Fruit fly (Drosophila melanogaster): ENCODE measurements around the gene CG12502.

CG12502 gene

DNA sequence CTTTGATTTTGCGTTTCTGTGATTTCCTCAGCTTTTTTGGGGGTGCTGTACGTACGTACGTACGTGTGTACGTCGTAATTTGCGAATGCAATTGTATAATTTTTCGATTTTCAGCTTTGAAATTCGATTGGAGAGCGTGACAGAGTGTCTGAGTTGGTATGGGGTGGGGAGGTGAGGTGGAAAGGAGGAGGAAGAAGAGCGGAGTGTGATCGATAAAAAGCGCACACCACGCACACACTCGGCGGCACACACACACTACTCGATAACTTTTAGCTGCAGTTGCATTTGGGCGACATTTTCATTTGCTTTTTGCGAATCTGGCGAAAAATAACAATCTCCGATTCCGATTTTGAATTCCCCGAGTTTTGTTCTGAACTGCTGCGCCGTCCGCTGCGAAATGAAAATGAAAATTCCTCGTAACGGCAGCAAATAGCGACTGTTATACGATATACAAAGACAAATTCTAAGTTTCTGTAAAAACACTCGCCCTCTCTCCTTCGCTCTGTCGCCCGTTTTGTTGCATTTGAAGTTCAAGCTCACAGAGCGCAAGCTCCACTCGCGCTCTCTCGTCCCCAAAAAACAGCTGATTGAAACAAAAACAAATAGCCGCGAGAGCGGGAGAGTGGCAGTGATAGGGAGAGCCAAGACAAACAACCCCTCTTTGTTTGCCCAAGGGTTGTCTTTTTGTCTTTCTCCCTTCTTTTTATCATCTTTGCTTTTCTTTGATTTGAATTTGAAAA lies 16.5 kb downstream of the CG12502 start, which contains the start of gene CG13907 (continued):
- no peak for TF ChIP-seq mld (GFP tag; IDR thresholded peaks at IDR 0.05; ENCODE audit: partially characterized antibody)
- TF ChIP-seq CG17802 (tag; optimal IDR thresholded peaks at IDR 0.05): no peak
- no peak for TF ChIP-seq Bgb (GFP tag; IDR thresholded peaks at IDR 0.05; ENCODE audit: partially characterized antibody)
- no peak for TF ChIP-seq mirr (GFP tag; optimal IDR thresholded peaks at IDR 0.05)
- TF ChIP-seq onecut (GFP tag; IDR thresholded peaks at IDR 0.05): peak; percentile 63
- no peak for TF ChIP-seq CG10366 (GFP tag; IDR thresholded peaks at IDR 0.05)
- TF ChIP-seq cwo (GFP tag; optimal IDR thresholded peaks at IDR 0.05): no peak
- TF ChIP-seq jumu (GFP tag; optimal IDR thresholded peaks at IDR 0.05): no peak
- no peak for TF ChIP-seq unpg (GFP tag; optimal IDR thresholded peaks at IDR 0.05)
- TF ChIP-seq en (GFP tag; optimal IDR thresholded peaks at IDR 0.05): no peak
- no peak for TF ChIP-seq CG7987 (GFP tag; optimal IDR thresholded peaks at IDR 0.05)
- TF ChIP-seq ranshi (GFP tag; IDR thresholded peaks at IDR 0.05): no peak
- no peak for TF ChIP-seq bcd (GFP tag; optimal IDR thresholded peaks at IDR 0.05)
- TF ChIP-seq nom (GFP tag; optimal IDR thresholded peaks at IDR 0.05): no peak
- peak; percentile 15 for TF ChIP-seq lbe (GFP tag; optimal IDR thresholded peaks at IDR 0.05)
- no peak for TF ChIP-seq Lpt (GFP tag; optimal IDR thresholded peaks at IDR 0.05)
- 0 out of 2 replicates have a peak, but pooled peaks have one; percentile 14 for TF ChIP-seq CG4360 (GFP tag; IDR thresholded peaks at IDR 0.05)
- no peak for TF ChIP-seq CG6854 (GFP tag; optimal IDR thresholded peaks at IDR 0.05)
- no peak for TF ChIP-seq vnd (GFP tag; IDR thresholded peaks at IDR 0.05; ENCODE audit: partially characterized antibody)
- no peak for TF ChIP-seq NFAT (GFP tag; IDR thresholded peaks at IDR 0.05)
- TF ChIP-seq Dip3 (GFP tag; optimal IDR thresholded peaks at IDR 0.05): no peak
- TF ChIP-seq CG15011 (GFP tag; optimal IDR thresholded peaks at IDR 0.05): no peak
- no peak for TF ChIP-seq Ravus (GFP tag; IDR thresholded peaks at IDR 0.05)
- no peak for TF ChIP-seq ro (GFP tag; IDR thresholded peaks at IDR 0.05)
- TF ChIP-seq CG17385 (GFP tag; optimal IDR thresholded peaks at IDR 0.05): peak; percentile 16
- TF ChIP-seq CG17612 (GFP tag; IDR thresholded peaks at IDR 0.05): no peak
- no peak for TF ChIP-seq disco-r (GFP tag; optimal IDR thresholded peaks at IDR 0.05)
- TF ChIP-seq ind (GFP tag; optimal IDR thresholded peaks at IDR 0.05): no peak
- TF ChIP-seq Tbp (GFP tag; optimal IDR thresholded peaks at IDR 0.05): no peak
- TF ChIP-seq CG12744 (GFP tag; optimal IDR thresholded peaks at IDR 0.05): no peak
- no peak for TF ChIP-seq sens (GFP tag)
- no peak for TF ChIP-seq NC2β (GFP tag; optimal IDR thresholded peaks at IDR 0.05)
- TF ChIP-seq Hey (tag; optimal IDR thresholded peaks at IDR 0.05): no peak
- TF ChIP-seq chinmo (GFP tag; IDR thresholded peaks at IDR 0.05; ENCODE audit: partially characterized antibody): peak; percentile 82
- TF ChIP-seq CG8089 (GFP tag; optimal IDR thresholded peaks at IDR 0.05): no peak
- no peak for TF ChIP-seq fru (optimal IDR thresholded peaks at IDR 0.05)
- TF ChIP-seq CG7357 (GFP tag; IDR thresholded peaks at IDR 0.05): no peak
- no peak for TF ChIP-seq caup (GFP tag; optimal IDR thresholded peaks at IDR 0.05; ENCODE audit: severe bottlenecking)
- no peak for TF ChIP-seq Dp (GFP tag; optimal IDR thresholded peaks at IDR 0.05)
- TF ChIP-seq CG14667 (GFP tag; IDR thresholded peaks at IDR 0.05): no peak
- no peak for TF ChIP-seq lmd (GFP tag; IDR thresholded peaks at IDR 0.05)
- TF ChIP-seq Kr (GFP tag; optimal IDR thresholded peaks at IDR 0.05): no peak
- no peak for TF ChIP-seq h (optimal IDR thresholded peaks at IDR 0.05)
- TF ChIP-seq sisA (GFP tag; IDR thresholded peaks at IDR 0.05): no peak
- TF ChIP-seq Fer1 (GFP tag; optimal IDR thresholded peaks at IDR 0.05): no peak
